Fruit fly (Drosophila melanogaster): ENCODE data around the gene narya.

narya gene

DNA sequence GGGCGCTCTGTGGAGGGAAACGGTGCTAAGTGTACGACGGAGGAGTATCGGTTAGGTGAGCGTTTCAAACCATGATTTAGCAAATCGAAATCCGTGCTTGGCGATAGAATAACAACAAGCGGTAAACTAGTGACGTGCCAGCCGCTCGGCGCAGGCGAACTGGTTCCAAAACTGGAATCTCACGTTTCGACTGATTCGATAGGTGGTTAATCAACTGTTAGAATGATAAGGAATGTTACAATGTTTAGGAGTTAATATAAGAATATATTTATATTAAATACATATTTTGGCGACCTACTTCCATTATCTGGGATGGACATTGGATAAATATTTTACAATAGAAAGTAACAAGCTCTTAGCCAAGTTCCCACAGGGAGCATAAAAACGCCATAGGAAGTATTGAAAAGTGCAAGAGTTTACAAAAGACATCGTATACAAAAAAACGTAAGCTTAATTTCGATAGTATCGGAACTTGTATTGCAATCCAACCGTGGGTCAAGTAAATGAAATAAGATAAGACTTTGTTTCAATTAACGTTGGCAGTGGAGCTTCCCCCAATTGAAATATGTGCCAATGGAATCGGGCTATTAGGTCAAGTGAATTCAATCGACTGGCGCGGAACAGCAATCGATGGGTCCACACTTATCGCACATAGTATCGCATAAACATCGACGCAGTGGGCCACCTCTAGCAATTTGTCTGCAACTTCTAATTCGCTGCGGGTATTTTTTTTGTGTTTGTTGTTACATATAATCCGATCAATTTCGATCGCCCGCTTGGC, 20.2 kb downstream of the narya start, which contains the start of the genes ksh, CG14200 and Pfrx (continued):
- TF ChIP-seq CG10147 (GFP tag; optimal IDR thresholded peaks at IDR 0.05), result no peak
- no peak for TF ChIP-seq CG5180 (GFP tag; optimal IDR thresholded peaks at IDR 0.05)
- no peak for TF ChIP-seq Vsx1 (GFP tag; optimal IDR thresholded peaks at IDR 0.05)
- peak; percentile 72 for TF ChIP-seq row (GFP tag; IDR thresholded peaks at IDR 0.05)
- no peak for TF ChIP-seq sens (GFP tag)
- TF ChIP-seq CG2199 (GFP tag; IDR thresholded peaks at IDR 0.05), result no peak
- TF ChIP-seq wek (GFP tag; optimal IDR thresholded peaks at IDR 0.05), result no peak
- no peak for TF ChIP-seq z (GFP tag; IDR thresholded peaks at IDR 0.05)
- TF ChIP-seq vfl (GFP tag; optimal IDR thresholded peaks at IDR 0.05), result no peak
- TF ChIP-seq CG10431 (GFP tag; optimal IDR thresholded peaks at IDR 0.05), result no peak
- TF ChIP-seq CG4328 (GFP tag; optimal IDR thresholded peaks at IDR 0.05), result no peak
- no peak for TF ChIP-seq CG8281 (tag; optimal IDR thresholded peaks at IDR 0.05)
- no peak for TF ChIP-seq esg (GFP tag; conservative IDR thresholded peaks at IDR 0.05)
- TF ChIP-seq CG7786 (GFP tag; optimal IDR thresholded peaks at IDR 0.05), result peak; percentile 14
- no peak for TF ChIP-seq CG14965 (GFP tag; optimal IDR thresholded peaks at IDR 0.05; ENCODE audit: borderline replicate concordance)
- TF ChIP-seq Hand (GFP tag; optimal IDR thresholded peaks at IDR 0.05), result no peak
- TF ChIP-seq H15 (GFP tag; IDR thresholded peaks at IDR 0.05), result 0 out of 3 replicates have a peak, but pooled peaks have one; percentile 11
- no peak for TF ChIP-seq az2 (GFP tag; optimal IDR thresholded peaks at IDR 0.05)
- no peak for TF ChIP-seq nom (GFP tag; optimal IDR thresholded peaks at IDR 0.05)
- TF ChIP-seq Scr (GFP tag; IDR thresholded peaks at IDR 0.05; ENCODE audit: partially characterized antibody), result peak; percentile 85
- TF ChIP-seq nerfin-2 (GFP tag; IDR thresholded peaks at IDR 0.05; ENCODE audit: partially characterized antibody), result peak; percentile 86
- TF ChIP-seq ro (GFP tag; IDR thresholded peaks at IDR 0.05), result no peak
- TF ChIP-seq HmgD (GFP tag; optimal IDR thresholded peaks at IDR 0.05), result peak; percentile 65
- no peak for TF ChIP-seq usp (GFP tag; optimal IDR thresholded peaks at IDR 0.05)
- no peak for TF ChIP-seq Nf-YB (GFP tag; optimal IDR thresholded peaks at IDR 0.05)
- TF ChIP-seq CG2712 (tag; optimal IDR thresholded peaks at IDR 0.05), result peak; percentile 18
- no peak for TF ChIP-seq tx (GFP tag; optimal IDR thresholded peaks at IDR 0.05)
- TF ChIP-seq onecut (GFP tag; IDR thresholded peaks at IDR 0.05), result no peak
- TF ChIP-seq da (GFP tag; optimal IDR thresholded peaks at IDR 0.05), result no peak
- peak; percentile 55; the same call in 1 of the 2 replicates for TF ChIP-seq NFAT (GFP tag; IDR thresholded peaks at IDR 0.05)
- no peak for TF ChIP-seq dm (GFP tag; optimal IDR thresholded peaks at IDR 0.05)
- no peak for TF ChIP-seq twi (tag; optimal IDR thresholded peaks at IDR 0.05)
- TF ChIP-seq CG12071 (GFP tag; optimal IDR thresholded peaks at IDR 0.05), result no peak
- peak; percentile 47 for TF ChIP-seq CG9437 (GFP tag; optimal IDR thresholded peaks at IDR 0.05)
- TF ChIP-seq CG5953 (GFP tag; IDR thresholded peaks at IDR 0.05), result no peak
- no peak for TF ChIP-seq CG1602 (GFP tag; optimal IDR thresholded peaks at IDR 0.05)
- no peak for TF ChIP-seq Usf (GFP tag; optimal IDR thresholded peaks at IDR 0.05)
- TF ChIP-seq phol (tag; optimal IDR thresholded peaks at IDR 0.05), result no peak
- no peak for TF ChIP-seq sqz (GFP tag; optimal IDR thresholded peaks at IDR 0.05)
- peak; percentile 39 for TF ChIP-seq gsb-n (tag; optimal IDR thresholded peaks at IDR 0.05)
- TF ChIP-seq CG17612 (GFP tag; IDR thresholded peaks at IDR 0.05), result no peak
- TF ChIP-seq Drgx (GFP tag; IDR thresholded peaks at IDR 0.05), result no peak
- TF ChIP-seq btn (GFP tag; optimal IDR thresholded peaks at IDR 0.05), result no peak
- TF ChIP-seq CG15269 (tag; optimal IDR thresholded peaks at IDR 0.05), result no peak
- no peak for TF ChIP-seq ftz-f1 (GFP tag; optimal IDR thresholded peaks at IDR 0.05)
- TF ChIP-seq CG4360 (GFP tag; IDR thresholded peaks at IDR 0.05), result no peak
- TF ChIP-seq cg (GFP tag; optimal IDR thresholded peaks at IDR 0.05), result no peak
- no peak for TF ChIP-seq YL-1 (GFP tag; optimal IDR thresholded peaks at IDR 0.05)
- TF ChIP-seq CG3838 (GFP tag; optimal IDR thresholded peaks at IDR 0.05), result no peak
- TF ChIP-seq CG11560 (tag; IDR thresholded peaks at IDR 0.05), result peak; percentile 64; the same call in 2 of the 3 replicates
